Worm (Caenorhabditis elegans) whole organism, late embryonic: ENCODE results near the gene C38D9.8.

Experiments used
- C08G9.2 ChIP-seq: sonication (generic microtip); optimal IDR thresholded peaks from 2 replicates; lab custom pipeline; 2016; ENCODE audit warnings: mild to moderate bottlenecking, missing genetic modification characterization, moderate library complexity, missing compliant biosample characterization
- pros-1 ChIP-seq: fragments of 150-350 bp; optimal IDR thresholded peaks from 2 replicates; lab custom pipeline; 2014; ENCODE audit warnings: missing biosample characterization, missing genetic modification reagents, missing genetic modification characterization

DNA sequence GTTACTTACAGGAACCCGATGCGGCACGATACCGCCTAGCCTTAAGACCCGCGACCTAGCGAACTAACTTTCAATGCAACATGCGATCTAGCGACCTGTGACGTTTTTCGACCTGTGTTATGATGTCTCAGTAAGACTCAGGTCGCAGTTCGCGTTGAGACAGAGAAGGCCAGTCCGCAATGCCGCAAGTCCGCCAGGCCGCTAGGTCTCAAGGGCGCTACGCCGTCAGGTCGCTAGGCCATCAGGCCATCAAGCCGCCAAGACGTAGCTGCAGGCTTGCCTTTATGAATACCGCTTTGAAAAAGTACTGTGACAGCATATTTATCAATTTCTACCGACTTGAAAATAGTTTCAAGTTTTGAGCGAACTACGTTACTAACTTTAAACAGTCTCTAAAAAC, 43.0 kb upstream of the C38D9.8 start:
- TF ChIP-seq C08G9.2: no peak
- no peak for TF ChIP-seq pros-1 (tag; lab: Kevin White, UChicago)
